Worm (Caenorhabditis elegans) whole organism, L2 larva: ENCODE results near the gene C23G10.2.

ENCODE experiments used
- C34F6.9 ChIP-seq: fragments of 150-350 bp; optimal IDR thresholded peaks from 2 replicates; lab custom pipeline; 2014; ENCODE audit warnings: missing biosample characterization, missing genetic modification characterization
- F13H6.1 ChIP-seq: sonication (generic microtip); optimal IDR thresholded peaks from 2 replicates; lab custom pipeline; 2016; ENCODE audit warnings: missing genetic modification characterization, missing compliant biosample characterization
- R02D3.7 ChIP-seq: fragments of 150-350 bp; optimal IDR thresholded peaks from 2 replicates; lab custom pipeline; 2014; ENCODE audit warnings: missing biosample characterization, missing genetic modification characterization
- ZK546.5 ChIP-seq: sonication (generic microtip); optimal IDR thresholded peaks from 2 replicates; lab custom pipeline; 2017; ENCODE audit warnings: missing biosample characterization, missing genetic modification characterization
- alr-1 ChIP-seq: fragments of 150-350 bp; optimal IDR thresholded peaks from 2 replicates; lab custom pipeline; 2014; ENCODE audit warnings: missing biosample characterization, missing genetic modification characterization
- aly-2 ChIP-seq: fragments of 150-350 bp; optimal IDR thresholded peaks from 2 replicates; lab custom pipeline; 2014; ENCODE audit warnings: missing biosample characterization, missing genetic modification characterization
- ama-1 ChIP-seq: fragments of 150-350 bp; optimal IDR thresholded peaks from 2 replicates; lab custom pipeline; 2018; ENCODE audit warnings: inconsistent platforms
- blmp-1 ChIP-seq: sonication (generic microtip); optimal IDR thresholded peaks from 2 replicates; lab custom pipeline; 2017; ENCODE audit warnings: missing genetic modification characterization, mild to moderate bottlenecking, missing compliant biosample characterization, antibody characterized with exemption, moderate library complexity; ENCODE audit not compliant: insufficient read depth
- ceh-16 ChIP-seq: fragments of 150-350 bp; optimal IDR thresholded peaks from 2 replicates; lab custom pipeline; 2014; ENCODE audit warnings: missing biosample characterization, missing genetic modification characterization
- ceh-82 ChIP-seq: fragments of 150-350 bp; optimal IDR thresholded peaks from 2 replicates; lab custom pipeline; 2014; ENCODE audit warnings: missing biosample characterization, missing genetic modification characterization
- crh-2 ChIP-seq: sonication (generic microtip); optimal IDR thresholded peaks from 2 replicates; lab custom pipeline; 2017; ENCODE audit warnings: missing biosample characterization, missing genetic modification characterization
- egl-27 ChIP-seq: sonication (generic microtip); optimal IDR thresholded peaks from 3 replicates; lab custom pipeline; 2017; ENCODE audit warnings: missing biosample characterization, missing genetic modification reagents, missing genetic modification characterization
- elt-3 ChIP-seq: sonication (generic microtip); optimal IDR thresholded peaks from 2 replicates; lab custom pipeline; 2017; ENCODE audit warnings: missing biosample characterization, missing genetic modification characterization
- fos-1 ChIP-seq: fragments of 150-350 bp; optimal IDR thresholded peaks from 2 replicates; lab custom pipeline; 2014; ENCODE audit warnings: missing biosample characterization, missing genetic modification characterization
- lin-11 ChIP-seq: fragments of 150-350 bp; sonication (generic microtip); optimal IDR thresholded peaks from 2 replicates; lab custom pipeline; 2014; ENCODE audit warnings: missing biosample characterization, missing genetic modification characterization, inconsistent platforms, mixed read lengths
- lin-13 ChIP-seq: fragments of 150-350 bp; optimal IDR thresholded peaks from 2 replicates; lab custom pipeline; 2014; ENCODE audit warnings: missing biosample characterization, missing genetic modification reagents, missing genetic modification characterization
- lin-39 ChIP-seq: fragments of 150-350 bp; optimal IDR thresholded peaks from 2 replicates; lab custom pipeline; 2014; ENCODE audit warnings: missing biosample characterization, missing genetic modification reagents, missing genetic modification characterization
- lsy-2 ChIP-seq, 2 experiments: fragments of 150-350 bp in 1 of 2; sonication (generic microtip) in 1 of 2; optimal IDR thresholded peaks; 2 replicates each; lab custom pipeline; 2014 to 2017; ENCODE audit warnings: missing biosample characterization in 2 of 2, missing genetic modification characterization in 2 of 2
- mab-5 ChIP-seq: fragments of 150-350 bp; optimal IDR thresholded peaks from 2 replicates; lab custom pipeline; 2014; ENCODE audit warnings: missing biosample characterization, missing genetic modification characterization
- nhr-11 ChIP-seq: fragments of 150-350 bp; optimal IDR thresholded peaks from 2 replicates; lab custom pipeline; 2014; ENCODE audit warnings: missing biosample characterization, missing genetic modification characterization
- nhr-129 ChIP-seq: fragments of 150-350 bp; optimal IDR thresholded peaks from 2 replicates; lab custom pipeline; 2014; ENCODE audit warnings: missing biosample characterization, missing genetic modification characterization
- nhr-25 ChIP-seq: fragments of 150-350 bp; sonication (generic microtip); optimal IDR thresholded peaks from 3 replicates; lab custom pipeline; 2014; ENCODE audit warnings: missing biosample characterization, missing genetic modification characterization
- nhr-6 ChIP-seq: fragments of 150-350 bp; optimal IDR thresholded peaks from 2 replicates; lab custom pipeline; 2014; ENCODE audit warnings: missing biosample characterization, missing genetic modification characterization
- nhr-77 ChIP-seq: fragments of 150-350 bp; optimal IDR thresholded peaks from 2 replicates; lab custom pipeline; 2014; ENCODE audit warnings: missing biosample characterization, missing genetic modification characterization
- peb-1 ChIP-seq: fragments of 150-350 bp; optimal IDR thresholded peaks from 2 replicates; lab custom pipeline; 2014; ENCODE audit warnings: missing biosample characterization, missing genetic modification characterization
- sem-4 ChIP-seq: fragments of 150-350 bp; optimal IDR thresholded peaks from 2 replicates; lab custom pipeline; 2014; ENCODE audit warnings: missing biosample characterization, missing genetic modification reagents, missing genetic modification characterization
- skn-1 ChIP-seq: sonication (generic microtip); optimal IDR thresholded peaks from 2 replicates; lab custom pipeline; 2017; ENCODE audit warnings: missing biosample characterization, missing genetic modification characterization
- sma-3 ChIP-seq: sonication (generic microtip); optimal IDR thresholded peaks from 2 replicates; lab custom pipeline; 2016; ENCODE audit warnings: missing genetic modification reagents, missing genetic modification characterization, missing compliant biosample characterization
- sma-9 ChIP-seq, 2 experiments: fragments of 150-350 bp in 1 of 2; sonication (generic microtip) in 1 of 2; optimal IDR thresholded peaks; 2 replicates each; lab custom pipeline; 2014 to 2016; ENCODE audit warnings: missing genetic modification characterization in 2 of 2, mild to moderate bottlenecking in 1 of 2, missing biosample characterization in 1 of 2, missing compliant biosample characterization in 1 of 2, missing genetic modification reagents in 1 of 2, moderate library complexity in 1 of 2
- snpc-4 ChIP-seq: fragments of 150-350 bp; optimal IDR thresholded peaks from 2 replicates; lab custom pipeline; 2014; ENCODE audit warnings: missing biosample characterization, missing genetic modification characterization
- unc-39 ChIP-seq: fragments of 150-350 bp; optimal IDR thresholded peaks from 2 replicates; lab custom pipeline; 2014; ENCODE audit warnings: missing biosample characterization, missing genetic modification characterization
- unc-55 ChIP-seq: fragments of 150-350 bp; sonication (generic microtip); optimal IDR thresholded peaks from 3 replicates; lab custom pipeline; 2014; ENCODE audit warnings: missing biosample characterization, missing genetic modification reagents, missing genetic modification characterization
- unc-62 ChIP-seq: fragments of 150-350 bp; optimal IDR thresholded peaks from 2 replicates; lab custom pipeline; 2014; ENCODE audit warnings: missing biosample characterization, missing genetic modification reagents, missing genetic modification characterization
- zag-1 ChIP-seq: fragments of 150-350 bp; optimal IDR thresholded peaks from 2 replicates; lab custom pipeline; 2014; ENCODE audit warnings: missing biosample characterization, missing genetic modification characterization
- ztf-1 ChIP-seq: fragments of 200-800 bp; sonication (Bioruptor generic); conservative IDR thresholded peaks from 2 replicates; pipeline ENCODE4 v1.3.6; 2022; ENCODE audit warnings: missing genetic modification characterization, missing compliant biosample characterization
- ztf-11 ChIP-seq: sonication (generic microtip); optimal IDR thresholded peaks from 2 replicates; lab custom pipeline; 2017; ENCODE audit warnings: missing biosample characterization, missing genetic modification characterization

The C23G10.2 gene

ce11 chrIII:6163381-6163780, 44.5 kb upstream of the C23G10.2 start:
- TF ChIP-seq ceh-16 (tag; lab: Kevin White, UChicago) (no peak), aly-2 (tag; lab: Kevin White, UChicago) (no peak), peb-1 (tag; lab: Kevin White, UChicago) (no peak), crh-2 (tag; lab: Kevin White, UChicago) (no peak), skn-1 (tag; lab: Kevin White, UChicago) (no peak), nhr-77 (no peak), ztf-11 (tag; lab: Kevin White, UChicago) (no peak), alr-1 (tag; lab: Kevin White, UChicago) (no peak), lsy-2 (tag; optimal IDR thresholded peaks at IDR 0.05; lab: Kevin White, UChicago) (no peak), nhr-6 (tag; lab: Kevin White, UChicago) (no peak), elt-3 (tag; lab: Kevin White, UChicago) (no peak), egl-27 (no peak), mab-5 (tag; lab: Kevin White, UChicago) (no peak), nhr-25 (no peak)

ce11 chrIII:6164253-6164971, 43.5 kb upstream of the C23G10.2 start, which contains the start of gene F42A10.9:
Gene F42A10.9 (plus strand): TSS chrIII:6164573.
- TF ChIP-seq lin-11 (tag; lab: Kevin White, UChicago) = no peak
- no peak for TF ChIP-seq mab-5 (tag; lab: Kevin White, UChicago)
- TF ChIP-seq sma-9 (GFP tag; optimal IDR thresholded peaks at IDR 0.05; lab: Kevin White, UChicago) = peak; percentile 35
- TF ChIP-seq sma-9 (tag; optimal IDR thresholded peaks at IDR 0.05; lab: Kevin White, UChicago) = no peak
- TF ChIP-seq sem-4 (tag; lab: Kevin White, UChicago) = no peak
- peak; percentile 5 for TF ChIP-seq nhr-25
- TF ChIP-seq egl-27 = no peak
- TF ChIP-seq crh-2 (tag; lab: Kevin White, UChicago) = peak; percentile 0
- TF ChIP-seq F13H6.1 (tag; lab: Kevin White, UChicago) = no peak
- TF ChIP-seq R02D3.7 (tag; lab: Kevin White, UChicago) = no peak
- TF ChIP-seq nhr-77 = no peak
- peak; percentile 34 for TF ChIP-seq fos-1
- no peak for TF ChIP-seq alr-1 (tag; lab: Kevin White, UChicago)
- TF ChIP-seq blmp-1 (tag; lab: Kevin White, UChicago) = no peak
- no peak for TF ChIP-seq snpc-4 (tag; lab: Kevin White, UChicago)
- peak; percentile 86 for TF ChIP-seq ama-1 (lab: Kevin White, UChicago)
- TF ChIP-seq lin-13 (GFP tag; lab: Kevin White, UChicago) = peak; percentile 17
- TF ChIP-seq ceh-82 (tag; lab: Kevin White, UChicago) = no peak
- peak; percentile 34 for TF ChIP-seq nhr-129
- TF ChIP-seq skn-1 (tag; lab: Kevin White, UChicago) = no peak
- peak; percentile 48 for TF ChIP-seq C34F6.9 (tag; lab: Kevin White, UChicago)
- TF ChIP-seq, all 48 proteins: peak for 8

ce11 chrIII:6165240-6165639, 42.6 kb upstream of the C23G10.2 start:
- TF ChIP-seq sma-3 (GFP tag; lab: Kevin White, UChicago) (no peak), sma-9 (GFP tag; optimal IDR thresholded peaks at IDR 0.05; lab: Kevin White, UChicago) (no peak), sma-9 (tag; optimal IDR thresholded peaks at IDR 0.05; lab: Kevin White, UChicago) (no peak), nhr-11 (no peak), ZK546.5 (tag; lab: Kevin White, UChicago) (no peak), aly-2 (tag; lab: Kevin White, UChicago) (no peak), crh-2 (tag; lab: Kevin White, UChicago) (no peak), nhr-77 (no peak), nhr-6 (tag; lab: Kevin White, UChicago) (no peak), unc-55 (GFP tag; lab: Kevin White, UChicago) (no peak)

- no peak for TF ChIP-seq zag-1
- no peak for TF ChIP-seq unc-62 (GFP tag; lab: Kevin White, UChicago)
- TF ChIP-seq R02D3.7 (tag; lab: Kevin White, UChicago) = no peak
- TF ChIP-seq lin-39 (tag; lab: Kevin White, UChicago) = no peak
- TF ChIP-seq ztf-1 (GFP tag; lab: Robert Waterston, UW) = no peak
- no peak for TF ChIP-seq ceh-82 (tag; lab: Kevin White, UChicago)
- TF ChIP-seq mab-5 (tag; lab: Kevin White, UChicago) = no peak
- no peak for TF ChIP-seq ama-1 (lab: Kevin White, UChicago)
- TF ChIP-seq elt-3 (tag; lab: Kevin White, UChicago) = no peak
- no peak for TF ChIP-seq lsy-2 (tag; optimal IDR thresholded peaks at IDR 0.05; lab: Kevin White, UChicago)
- TF ChIP-seq unc-39 (tag; lab: Kevin White, UChicago) = no peak
- TF ChIP-seq, all 48 proteins: peak for 0
Measured at ce11 chrIII:6166634-6167033, 41.2 kb upstream of the C23G10.2 start.
